Worm (Caenorhabditis elegans): ENCODE results near the gene vps-22.

The vps-22 gene

DNA sequence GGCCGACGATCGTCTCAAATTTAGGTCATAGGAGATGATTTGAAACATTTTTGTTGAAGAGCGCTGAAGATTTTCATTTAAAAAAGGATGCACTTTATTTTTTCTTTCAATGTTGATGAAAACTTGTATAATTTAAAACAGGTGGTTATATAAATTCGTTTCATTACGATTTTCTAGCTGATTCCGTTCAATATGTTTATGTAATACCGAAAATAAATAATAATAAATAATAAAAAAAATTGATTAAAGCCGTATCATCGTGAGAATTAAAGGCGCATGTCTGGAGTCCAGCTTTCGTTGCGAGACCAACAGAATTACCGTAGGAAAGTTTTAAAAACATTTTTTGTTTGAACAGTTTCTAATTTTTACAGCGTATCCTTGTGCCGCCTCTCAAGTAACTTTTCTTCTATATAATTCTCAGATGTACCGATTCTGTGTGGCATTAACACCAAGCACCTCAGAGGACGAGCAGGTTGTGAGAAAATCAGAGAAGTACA, 30.0 kb downstream of the vps-22 start, which contains the start of the genes C26E6.12 and eri-9:
C26E6.12 (minus strand) TSS at position 51 of the 497 bp plus-strand sequence.
eri-9 (plus strand) TSS at position 248 of the 497 bp plus-strand sequence.
- TF ChIP-seq lin-39 (tag; optimal IDR thresholded peaks at IDR 0.05) (no peak), ces-1 (GFP tag; optimal IDR thresholded peaks at IDR 0.05) (no peak), gei-8 (GFP tag; optimal IDR thresholded peaks at IDR 0.05) (no peak), madf-5 (GFP tag; IDR thresholded peaks at IDR 0.05) (no peak), saeg-2 (GFP tag; IDR thresholded peaks at IDR 0.05) (no peak), sdz-12 (GFP tag; optimal IDR thresholded peaks at IDR 0.05) (no peak), F44E2.7 (GFP tag; IDR thresholded peaks at IDR 0.05) (no peak), nhr-11 (tag; optimal IDR thresholded peaks at IDR 0.05) (no peak)

DNA sequence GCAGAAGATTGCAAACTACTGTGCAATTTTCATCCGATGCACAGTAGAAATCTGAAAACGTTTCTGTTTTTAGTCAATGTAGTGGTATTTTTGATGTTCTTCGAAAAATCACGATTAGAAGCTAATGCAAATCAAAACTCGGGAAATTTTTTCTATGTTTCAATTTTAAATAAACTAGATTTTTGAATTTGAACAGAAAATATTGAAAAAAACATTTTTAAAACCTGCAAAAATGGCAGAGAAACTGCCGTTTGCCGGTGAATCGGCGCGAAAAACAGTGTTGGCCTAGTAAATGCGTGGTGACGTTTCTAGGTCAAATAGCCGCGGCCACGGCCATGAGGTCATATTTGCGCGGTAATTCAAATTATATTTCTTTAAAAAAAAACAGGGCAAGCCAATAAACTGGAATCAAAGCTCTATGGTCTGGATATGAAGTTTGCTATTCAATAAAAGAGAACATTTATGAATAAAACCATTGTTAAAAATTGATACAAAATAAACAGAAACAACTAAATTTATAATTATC, 32.1 kb downstream of the vps-22 start, which contains the start of gene set-2:
set-2 (minus strand) TSS at position 51 of the 526 bp plus-strand sequence.
- TF ChIP-seq F10B5.3 (tag; optimal IDR thresholded peaks at IDR 0.05) (no peak), gei-8 (GFP tag; optimal IDR thresholded peaks at IDR 0.05) (no peak), ceh-62 (tag; optimal IDR thresholded peaks at IDR 0.05) (no peak), T20F7.1 (GFP tag; optimal IDR thresholded peaks at IDR 0.05) (no peak), daf-19 (GFP tag; conservative IDR thresholded peaks at IDR 0.05) (no peak), lin-38 (GFP tag; IDR thresholded peaks at IDR 0.05) (peak; percentile 75), nhr-77 (tag; optimal IDR thresholded peaks at IDR 0.05) (no peak), fkh-10 (GFP tag; optimal IDR thresholded peaks at IDR 0.05) (no peak), nhr-42 (GFP tag; IDR thresholded peaks at IDR 0.05) (no peak), Y105C5A.15 (GFP tag; IDR thresholded peaks at IDR 0.05) (no peak), aha-1 (tag) (peak; percentile 91), F44E2.7 (GFP tag; IDR thresholded peaks at IDR 0.05) (no peak), F37D6.2 (tag; optimal IDR thresholded peaks at IDR 0.05) (no peak), ctbp-1 (GFP tag; IDR thresholded peaks at IDR 0.05) (no peak), php-3 (GFP tag; IDR thresholded peaks at IDR 0.05) (no peak), ceh-28 (tag; optimal IDR thresholded peaks at IDR 0.05) (no peak), zip-2 (tag; optimal IDR thresholded peaks at IDR 0.05) (no peak), zfp-2 (tag; optimal IDR thresholded peaks at IDR 0.05) (no peak), nhr-111 (GFP tag; optimal IDR thresholded peaks at IDR 0.05) (no peak), hmg-1.1 (GFP tag; IDR thresholded peaks at IDR 0.05) (no peak), hif-1 (tag; optimal IDR thresholded peaks at IDR 0.05) (peak in 1 of 2 experiments; percentile 89), ceh-44 (GFP tag; IDR thresholded peaks at IDR 0.05) (no peak), Y75B8A.6 (GFP tag; IDR thresholded peaks at IDR 0.05) (no peak), egl-43 (GFP tag; IDR thresholded peaks at IDR 0.05) (no peak), R02D3.7 (tag; optimal IDR thresholded peaks at IDR 0.05) (no peak), lsy-2 (tag; optimal IDR thresholded peaks at IDR 0.05) (peak in 1 of 2 experiments; percentile 66), unc-39 (tag; optimal IDR thresholded peaks at IDR 0.05) (no peak), ceh-20 (GFP tag; IDR thresholded peaks at IDR 0.05) (peak; percentile 47; the same call in 1 of the 2 replicates), T26A8.4 (GFP tag; IDR thresholded peaks at IDR 0.05) (no peak), daf-16 (GFP tag; optimal IDR thresholded peaks at IDR 0.05) (peak in 1 of 2 experiments; percentile 17), daf-16 (tag; optimal IDR thresholded peaks at IDR 0.05) (peak; percentile 5), attf-4 (tag; optimal IDR thresholded peaks at IDR 0.05) (no peak), nhr-28 (tag; optimal IDR thresholded peaks at IDR 0.05) (no peak), nhr-10 (tag; optimal IDR thresholded peaks at IDR 0.05) (no peak), set-16 (GFP tag; IDR thresholded peaks at IDR 0.05) (no peak), nhr-76 (tag; optimal IDR thresholded peaks at IDR 0.05) (no peak), hlh-11 (tag; optimal IDR thresholded peaks at IDR 0.05) (peak; percentile 32), vab-7 (GFP tag; IDR thresholded peaks at IDR 0.05) (0 out of 2 replicates have a peak, but pooled peaks have one; percentile 18), mxl-3 (GFP tag; optimal IDR thresholded peaks at IDR 0.05) (peak; percentile 43), hlh-30 (tag; optimal IDR thresholded peaks at IDR 0.05; ENCODE audit: insufficient read depth) (peak; percentile 47), fos-1 (tag; optimal IDR thresholded peaks at IDR 0.05) (no peak), dmd-9 (GFP tag; IDR thresholded peaks at IDR 0.05) (peak; percentile 90), unc-62 (GFP tag; optimal IDR thresholded peaks at IDR 0.05 in 1 of 2) (no peak), unc-62 (tag; optimal IDR thresholded peaks at IDR 0.05) (no peak)
